Fruit fly (Drosophila melanogaster) whole organism, embryonic: ENCODE measurements around the gene Ask1.

Experiments used
- CG10543 ChIP-seq: fragments of 200-800 bp; sonication (Bioruptor generic); optimal IDR thresholded peaks from 3 replicates; lab custom pipeline; 2017; ENCODE audit warnings: missing biosample characterization, mild to moderate bottlenecking, missing genetic modification characterization, moderate library complexity
- CG12299 ChIP-seq: fragments of 200-800 bp; sonication (Bioruptor generic); optimal IDR thresholded peaks from 2 replicates; lab custom pipeline; 2018; ENCODE audit warnings: missing biosample characterization, mild to moderate bottlenecking, missing genetic modification characterization
- CG1233 ChIP-seq: fragments of 200-800 bp; sonication (Bioruptor generic); optimal IDR thresholded peaks from 4 replicates; lab custom pipeline; 2018; ENCODE audit warnings: missing biosample characterization, mild to moderate bottlenecking, missing genetic modification characterization
- CG13424 ChIP-seq: fragments of 200-800 bp; sonication (Bioruptor generic); optimal IDR thresholded peaks from 2 replicates; lab custom pipeline; 2019; ENCODE audit warnings: missing biosample characterization, mild to moderate bottlenecking, missing genetic modification characterization, moderate library complexity
- CG14014 ChIP-seq: fragments of 200-800 bp; sonication (Bioruptor generic); IDR thresholded peaks from 2 replicates; pipeline ENCODE4 v1.3.6; 2022; ENCODE audit warnings: missing biosample characterization, missing genetic modification characterization
- CG15514 ChIP-seq: fragments of 200-800 bp; sonication (Bioruptor generic); optimal IDR thresholded peaks from 3 replicates; lab custom pipeline; 2017; ENCODE audit warnings: missing biosample characterization, missing genetic modification characterization, mild to moderate bottlenecking, moderate library complexity, missing genetic modification reagents
- CG1792 ChIP-seq: fragments of 200-800 bp; sonication (Bioruptor generic); optimal IDR thresholded peaks from 2 replicates; lab custom pipeline; 2016; ENCODE audit warnings: missing biosample characterization, missing genetic modification characterization
- CG2120 ChIP-seq: fragments of 200-800 bp; sonication (Bioruptor generic); optimal IDR thresholded peaks from 3 replicates; lab custom pipeline; 2016; ENCODE audit warnings: missing biosample characterization, missing genetic modification characterization
- CG2202 ChIP-seq: fragments of 200-800 bp; sonication (Bioruptor generic); optimal IDR thresholded peaks from 2 replicates; lab custom pipeline; 2018; ENCODE audit warnings: missing biosample characterization, mild to moderate bottlenecking, missing genetic modification characterization
- CG31441 ChIP-seq: fragments of 200-800 bp; sonication (Bioruptor generic); IDR thresholded peaks from 2 replicates; pipeline ENCODE4 v1.3.6; 2022; ENCODE audit warnings: missing biosample characterization, missing genetic modification characterization
- CG32532 ChIP-seq: fragments of 200-800 bp; sonication (Bioruptor generic); IDR thresholded peaks from 2 replicates; pipeline ENCODE4 v1.3.6; 2022; ENCODE audit warnings: missing biosample characterization, missing genetic modification characterization
- CG33557 ChIP-seq: fragments of 200-800 bp; sonication (Bioruptor generic); optimal IDR thresholded peaks from 2 replicates; lab custom pipeline; 2019; ENCODE audit warnings: missing biosample characterization, mild to moderate bottlenecking, missing genetic modification characterization, moderate library complexity
- CG3407 ChIP-seq: fragments of 200-800 bp; sonication (Bioruptor generic); optimal IDR thresholded peaks from 2 replicates; lab custom pipeline; 2018; ENCODE audit warnings: missing biosample characterization, mild to moderate bottlenecking, missing genetic modification characterization
- CG34422 ChIP-seq: fragments of 200-800 bp; sonication (Bioruptor generic); IDR thresholded peaks from 3 replicates; pipeline ENCODE4 v1.3.6; 2022; ENCODE audit warnings: missing biosample characterization, missing genetic modification characterization
- CG3838 ChIP-seq: fragments of 200-800 bp; sonication (Bioruptor generic); optimal IDR thresholded peaks from 3 replicates; lab custom pipeline; 2016; ENCODE audit warnings: missing biosample characterization, missing genetic modification characterization
- CG4617 ChIP-seq: fragments of 200-800 bp; sonication (Bioruptor generic); optimal IDR thresholded peaks from 3 replicates; lab custom pipeline; 2016; ENCODE audit warnings: missing biosample characterization, missing genetic modification characterization, borderline replicate concordance
- CG4730 ChIP-seq: fragments of 200-800 bp; sonication (Bioruptor generic); IDR thresholded peaks from 2 replicates; pipeline ENCODE4 v1.3.6; 2022; ENCODE audit warnings: missing biosample characterization, missing genetic modification characterization
- CG5953 ChIP-seq: fragments of 200-800 bp; sonication (Bioruptor generic); IDR thresholded peaks from 2 replicates; pipeline ENCODE4 v1.3.6; 2022; ENCODE audit warnings: missing biosample characterization, missing genetic modification characterization
- CG6654 ChIP-seq: fragments of 200-800 bp; sonication (Bioruptor generic); optimal IDR thresholded peaks from 2 replicates; lab custom pipeline; 2017; ENCODE audit warnings: missing biosample characterization, mild to moderate bottlenecking, missing genetic modification characterization
- CG8359 ChIP-seq: fragments of 200-800 bp; sonication (Bioruptor generic); optimal IDR thresholded peaks from 2 replicates; lab custom pipeline; 2017; ENCODE audit warnings: missing biosample characterization, mild to moderate bottlenecking, missing genetic modification characterization, borderline replicate concordance
- CG8924 ChIP-seq: fragments of 200-800 bp; optimal IDR thresholded peaks from 3 replicates; lab custom pipeline; 2019; ENCODE audit warnings: missing biosample characterization, mild to moderate bottlenecking, missing genetic modification characterization, moderate library complexity
- Chrac-16 ChIP-seq: fragments of 200-800 bp; sonication (Bioruptor generic); optimal IDR thresholded peaks from 3 replicates; lab custom pipeline; 2016; ENCODE audit warnings: missing biosample characterization, missing genetic modification characterization
- Dad ChIP-seq: fragments of 200-800 bp; sonication (Bioruptor generic); optimal IDR thresholded peaks from 3 replicates; lab custom pipeline; 2016; ENCODE audit warnings: missing biosample characterization, missing genetic modification characterization
- ERR ChIP-seq: fragments of 200-800 bp; sonication (Bioruptor generic); optimal IDR thresholded peaks from 2 replicates; lab custom pipeline; 2016; ENCODE audit warnings: missing biosample characterization, missing genetic modification characterization
- Gug ChIP-seq: fragments of 200-800 bp; sonication (Bioruptor generic); IDR thresholded peaks from 4 replicates; pipeline ENCODE4 v1.3.6; 2022; ENCODE audit warnings: missing biosample characterization, missing genetic modification characterization
- Hr39 ChIP-seq: fragments of >200 bp; optimal IDR thresholded peaks from 2 replicates; lab custom pipeline; 2017
- Ptx1 ChIP-seq: fragments of 200-800 bp; sonication (Bioruptor generic); IDR thresholded peaks from 2 replicates; pipeline ENCODE4 v1.3.6; 2022; ENCODE audit warnings: missing biosample characterization, missing genetic modification characterization
- Taf1 ChIP-seq: fragments of 200-800 bp; sonication (Bioruptor generic); IDR thresholded peaks from 2 replicates; pipeline ENCODE4 v1.3.6; 2022; ENCODE audit warnings: missing biosample characterization, missing genetic modification characterization
- Vsx1 ChIP-seq: fragments of 200-800 bp; sonication (Bioruptor generic); optimal IDR thresholded peaks from 2 replicates; lab custom pipeline; 2017; ENCODE audit warnings: missing biosample characterization, mild to moderate bottlenecking, missing genetic modification characterization, missing genetic modification reagents
- YL-1 ChIP-seq: fragments of 200-800 bp; sonication (Bioruptor generic); optimal IDR thresholded peaks from 3 replicates; lab custom pipeline; 2017; ENCODE audit warnings: missing biosample characterization, mild to moderate bottlenecking, missing genetic modification characterization
- ap ChIP-seq: fragments of 200-800 bp; sonication (Bioruptor generic); IDR thresholded peaks from 2 replicates; pipeline ENCODE4 v1.3.6; 2022; ENCODE audit warnings: missing biosample characterization, missing genetic modification characterization
- bigmax ChIP-seq: fragments of 200-800 bp; sonication (Bioruptor generic); optimal IDR thresholded peaks from 2 replicates; lab custom pipeline; 2018; ENCODE audit warnings: missing biosample characterization, mild to moderate bottlenecking, missing genetic modification characterization
- crol ChIP-seq: fragments of 200-800 bp; sonication (Bioruptor generic); IDR thresholded peaks from 2 replicates; pipeline ENCODE4 v1.3.6; 2022; ENCODE audit warnings: missing biosample characterization, missing genetic modification characterization
- dysf ChIP-seq: fragments of 200-800 bp; sonication (Bioruptor generic); IDR thresholded peaks from 3 replicates; pipeline ENCODE4 v1.3.6; 2022; ENCODE audit warnings: missing biosample characterization, missing genetic modification characterization
- ewg ChIP-seq: fragments of 200-800 bp; sonication (Bioruptor generic); optimal IDR thresholded peaks from 3 replicates; lab custom pipeline; 2017; ENCODE audit warnings: mild to moderate bottlenecking, missing biosample characterization, missing genetic modification reagents, missing genetic modification characterization
- fd96Cb ChIP-seq: fragments of 200-800 bp; sonication (Bioruptor generic); optimal IDR thresholded peaks from 2 replicates; lab custom pipeline; 2018; ENCODE audit warnings: missing biosample characterization, mild to moderate bottlenecking, missing genetic modification characterization, moderate library complexity
- hbn ChIP-seq: fragments of 200-800 bp; sonication (Bioruptor generic); IDR thresholded peaks from 2 replicates; pipeline ENCODE4 v1.3.6; 2022; ENCODE audit warnings: missing biosample characterization, missing genetic modification characterization; ENCODE audit not compliant: partially characterized antibody
- her ChIP-seq: fragments of 200-800 bp; sonication (Bioruptor generic); optimal IDR thresholded peaks from 2 replicates; lab custom pipeline; 2016; ENCODE audit warnings: missing biosample characterization, missing genetic modification characterization
- hth ChIP-seq: fragments of >200 bp; optimal IDR thresholded peaks from 2 replicates; lab custom pipeline; 2017; ENCODE audit warnings: inconsistent platforms
- inv ChIP-seq: fragments of 200-800 bp; sonication (Bioruptor generic); IDR thresholded peaks from 2 replicates; pipeline ENCODE4 v1.3.6; 2022; ENCODE audit warnings: missing biosample characterization, missing genetic modification characterization; ENCODE audit not compliant: partially characterized antibody
- jumu ChIP-seq: fragments of 200-800 bp; sonication (Bioruptor generic); optimal IDR thresholded peaks from 3 replicates; lab custom pipeline; 2016; ENCODE audit warnings: missing biosample characterization, missing genetic modification characterization
- lola ChIP-seq, 3 experiments: fragments of >200 bp in 2 of 3; fragments of 200-800 bp in 1 of 3; sonication (Bioruptor generic) in 1 of 3; optimal IDR thresholded peaks; 2 replicates each; lab custom pipeline; 2017 to 2019; ENCODE audit warnings: missing biosample characterization in 3 of 3, missing genetic modification characterization in 3 of 3, mild to moderate bottlenecking in 1 of 3, moderate library complexity in 1 of 3
- onecut ChIP-seq: fragments of 200-800 bp; sonication (Bioruptor generic); IDR thresholded peaks from 2 replicates; pipeline ENCODE4 v1.3.6; 2022; ENCODE audit warnings: missing biosample characterization, missing genetic modification characterization
- pb ChIP-seq: fragments of 200-800 bp; sonication (Bioruptor generic); optimal IDR thresholded peaks from 3 replicates; lab custom pipeline; 2016; ENCODE audit warnings: missing biosample characterization, missing genetic modification characterization
- pfk ChIP-seq: fragments of 200-800 bp; sonication (Bioruptor generic); optimal IDR thresholded peaks from 2 replicates; lab custom pipeline; 2018; ENCODE audit warnings: missing biosample characterization, mild to moderate bottlenecking, missing genetic modification characterization, moderate library complexity
- rib ChIP-seq: fragments of 200-800 bp; sonication (Bioruptor generic); IDR thresholded peaks from 2 replicates; pipeline ENCODE4 v1.3.6; 2022; ENCODE audit warnings: missing biosample characterization, missing genetic modification characterization
- row ChIP-seq: fragments of 200-800 bp; sonication (Bioruptor generic); IDR thresholded peaks from 3 replicates; pipeline ENCODE4 v1.3.6; 2022; ENCODE audit warnings: missing biosample characterization, missing genetic modification characterization
- salm ChIP-seq: fragments of 200-800 bp; sonication (Bioruptor generic); optimal IDR thresholded peaks from 2 replicates; lab custom pipeline; 2018; ENCODE audit warnings: missing biosample characterization, mild to moderate bottlenecking, missing genetic modification characterization
- tll ChIP-seq, 2 experiments: fragments of 200-800 bp in 1 of 2; fragments of >200 bp in 1 of 2; sonication (Bioruptor generic) in 1 of 2; optimal IDR thresholded peaks; 2 replicates each; lab custom pipeline; 2017 to 2019; ENCODE audit warnings: missing biosample characterization in 2 of 2, missing genetic modification characterization in 2 of 2, mild to moderate bottlenecking in 1 of 2, moderate library complexity in 1 of 2
- trh ChIP-seq: fragments of 200-800 bp; sonication (Bioruptor generic); optimal IDR thresholded peaks from 2 replicates; lab custom pipeline; 2016; ENCODE audit warnings: missing biosample characterization, missing genetic modification characterization
- z ChIP-seq: fragments of 200-800 bp; sonication (Bioruptor generic); IDR thresholded peaks from 3 replicates; pipeline ENCODE4 v1.3.6; 2022; ENCODE audit warnings: missing biosample characterization, missing genetic modification characterization

The Ask1 gene

DNA sequence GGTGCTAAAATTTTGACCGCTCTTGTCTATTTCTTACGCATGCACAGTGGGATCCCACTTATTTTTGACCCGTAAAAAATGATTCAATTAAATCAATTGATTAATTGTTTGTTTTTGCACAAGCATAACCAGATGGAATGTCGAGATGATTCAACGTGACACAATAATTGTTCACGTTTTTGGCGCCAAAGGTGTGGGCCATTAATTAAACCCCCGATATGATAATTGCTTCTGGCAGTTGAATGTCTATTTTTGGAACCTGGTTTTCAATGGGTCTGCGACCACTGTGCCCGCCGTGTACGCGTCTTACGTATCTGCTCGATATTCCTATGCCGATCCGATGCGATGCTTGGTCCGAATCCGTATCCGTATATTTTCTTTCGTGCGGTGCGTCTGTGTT, 12.5 kb downstream of the Ask1 start (continued):
- no peak for TF ChIP-seq Vsx1
- TF ChIP-seq CG6654: peak; percentile 42
- no peak for TF ChIP-seq crol (GFP tag; lab: Robert Waterston, UW)
- no peak for TF ChIP-seq hth (lab: Kevin White, UChicago)
- peak; percentile 73; the same call in 3 of the 4 replicates for TF ChIP-seq Gug (GFP tag; lab: Robert Waterston, UW)
- peak; percentile 74 for TF ChIP-seq pb (GFP tag; lab: Kevin White, UChicago)
- no peak for TF ChIP-seq ewg (GFP tag; lab: Kevin White, UChicago)
- peak; percentile 36 for TF ChIP-seq CG12299 (tag; lab: Kevin White, UChicago)
- peak; percentile 71 for TF ChIP-seq Dad (GFP tag; lab: Kevin White, UChicago)
- peak; percentile 76 for TF ChIP-seq fd96Cb
- TF ChIP-seq inv (GFP tag; lab: Robert Waterston, UW): peak; percentile 27; the same call in 1 of the 2 replicates
- no peak for TF ChIP-seq pfk (GFP tag; lab: Kevin White, UChicago)
- no peak for TF ChIP-seq z (GFP tag; lab: Robert Waterston, UW)
- TF ChIP-seq CG1233 (GFP tag; lab: Kevin White, UChicago): peak; percentile 46
- TF ChIP-seq CG33557 (GFP tag; lab: Kevin White, UChicago): peak; percentile 40
- peak; percentile 80 for TF ChIP-seq jumu (GFP tag; lab: Kevin White, UChicago)
- peak; percentile 60 for TF ChIP-seq salm (tag; lab: Kevin White, UChicago)
- TF ChIP-seq lola (GFP tag; optimal IDR thresholded peaks at IDR 0.05; lab: Kevin White, UChicago): peak in 1 of 3 experiments; percentile 37
- no peak for TF ChIP-seq CG4617 (GFP tag; lab: Kevin White, UChicago)
- TF ChIP-seq CG3407: peak; percentile 17
- no peak for TF ChIP-seq CG3838 (GFP tag; lab: Kevin White, UChicago)
- TF ChIP-seq CG4730: peak; percentile 63
- TF ChIP-seq rib (GFP tag; lab: Robert Waterston, UW): 0 out of 2 replicates have a peak, but pooled peaks have one; percentile 47
- TF ChIP-seq CG2120 (GFP tag; lab: Kevin White, UChicago): peak; percentile 55
- peak; percentile 16 for TF ChIP-seq trh (GFP tag; lab: Kevin White, UChicago)
- TF ChIP-seq her (GFP tag; lab: Kevin White, UChicago): peak; percentile 57
- no peak for TF ChIP-seq CG5953 (GFP tag; lab: Robert Waterston, UW)
- TF ChIP-seq Ptx1 (GFP tag; lab: Robert Waterston, UW): peak; percentile 87
- peak; percentile 92 for TF ChIP-seq row (GFP tag; lab: Robert Waterston, UW)
- peak; percentile 77 for TF ChIP-seq CG10543
- no peak for TF ChIP-seq Hr39
- peak; percentile 13 for TF ChIP-seq CG2202 (tag; lab: Kevin White, UChicago)
- TF ChIP-seq ap (GFP tag; lab: Robert Waterston, UW): peak; percentile 57
- TF ChIP-seq CG14014 (GFP tag; lab: Robert Waterston, UW): peak; percentile 79
- TF ChIP-seq YL-1 (GFP tag; lab: Kevin White, UChicago): no peak
- TF ChIP-seq Taf1 (GFP tag; lab: Robert Waterston, UW): no peak; the same call in 1 of the 2 replicates
- TF ChIP-seq CG8924 (tag; lab: Kevin White, UChicago): no peak
- TF ChIP-seq bigmax (GFP tag; lab: Kevin White, UChicago): no peak
- TF ChIP-seq CG15514 (GFP tag; lab: Kevin White, UChicago): no peak
- no peak for TF ChIP-seq hbn (GFP tag; lab: Robert Waterston, UW)
- peak; percentile 65 for TF ChIP-seq CG1792 (GFP tag; lab: Kevin White, UChicago)
- peak in 1 of 2 experiments; percentile 27 for TF ChIP-seq tll (GFP tag; optimal IDR thresholded peaks at IDR 0.05; lab: Kevin White, UChicago)
- TF ChIP-seq CG34422 (GFP tag; lab: Robert Waterston, UW): peak; percentile 83
- peak; percentile 76 for TF ChIP-seq CG32532 (GFP tag; lab: Robert Waterston, UW)
- peak; percentile 45 for TF ChIP-seq CG8359 (GFP tag; lab: Kevin White, UChicago)
- peak; percentile 58 for TF ChIP-seq ERR (GFP tag; lab: Kevin White, UChicago)
- peak; percentile 77 for TF ChIP-seq CG31441
- TF ChIP-seq dysf (GFP tag; lab: Robert Waterston, UW): peak; percentile 85
- TF ChIP-seq onecut: peak; percentile 65
- peak; percentile 42 for TF ChIP-seq Chrac-16 (GFP tag; lab: Kevin White, UChicago)
- TF ChIP-seq CG13424 (tag; lab: Kevin White, UChicago): peak; percentile 68
